Worm (Caenorhabditis elegans) whole organism, L3 larva: ENCODE results near the gene F25E5.8.

Source experiments
- elt-3 ChIP-seq, 3 experiments: fragments of 150-350 bp in 1 of 3; sonication (generic microtip) in 2 of 3; optimal IDR thresholded peaks; 2 replicates in 2 of 3; 4 replicates in 1 of 3; lab custom pipeline; 2014 to 2017; ENCODE audit warnings: missing biosample characterization in 3 of 3, missing genetic modification characterization in 3 of 3
- lsy-12 ChIP-seq: sonication (generic microtip); optimal IDR thresholded peaks from 2 replicates; lab custom pipeline; 2016; ENCODE audit warnings: mild to moderate bottlenecking, missing genetic modification characterization, missing compliant biosample characterization
- skn-1 ChIP-seq: fragments of 150-350 bp; optimal IDR thresholded peaks from 2 replicates; lab custom pipeline; 2014; ENCODE audit warnings: missing biosample characterization, missing genetic modification characterization

ce11 chrV:7439807-7440206, 4.1 kb downstream of the F25E5.8 start, which contains the start of gene try-13:
- TF ChIP-seq elt-3 (tag; optimal IDR thresholded peaks at IDR 0.05; lab: Kevin White, UChicago), result no peak
- TF ChIP-seq skn-1 (tag; lab: Kevin White, UChicago), result no peak
- no peak for TF ChIP-seq lsy-12 (tag; lab: Kevin White, UChicago)
